Worm (Caenorhabditis elegans): ENCODE measurements around the gene srw-77.

DNA sequence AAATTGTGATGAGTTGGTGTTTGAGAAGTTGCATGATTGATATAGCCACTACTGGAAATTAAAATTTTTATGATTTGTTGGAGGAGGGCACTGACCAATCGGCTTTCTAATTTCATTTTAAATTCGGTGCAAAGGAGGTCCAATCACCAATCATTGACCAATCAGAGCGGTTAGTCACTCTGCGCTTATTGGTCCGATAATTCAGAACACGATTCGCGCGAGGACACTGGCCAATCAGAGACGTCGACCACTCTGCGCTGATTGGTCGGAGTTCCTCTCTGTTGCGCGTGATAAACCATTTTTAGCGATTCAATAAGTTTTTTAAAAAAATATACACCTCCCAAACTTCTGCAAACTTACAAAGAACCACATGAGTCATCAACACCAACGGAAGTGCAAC lies 43.6 kb downstream of the srw-77 start:
- no peak for TF ChIP-seq unc-55 (GFP tag; optimal IDR thresholded peaks at IDR 0.05)
- TF ChIP-seq nhr-237 (tag; optimal IDR thresholded peaks at IDR 0.05), result no peak
- no peak for TF ChIP-seq F13H6.1 (tag; optimal IDR thresholded peaks at IDR 0.05)
- no peak for TF ChIP-seq ztf-4 (tag; optimal IDR thresholded peaks at IDR 0.05)
- TF ChIP-seq ceh-16 (tag; optimal IDR thresholded peaks at IDR 0.05), result no peak
- TF ChIP-seq lin-13 (GFP tag; optimal IDR thresholded peaks at IDR 0.05), result no peak
- no peak for TF ChIP-seq lin-39 (tag; optimal IDR thresholded peaks at IDR 0.05)
- no peak for TF ChIP-seq ama-1 (optimal IDR thresholded peaks at IDR 0.05)

Measured in whole organism, L2 larva.